Fruit fly (Drosophila melanogaster): ENCODE results near the gene Vti1b.

- TF ChIP-seq rn (GFP tag; IDR thresholded peaks at IDR 0.05): no peak
- TF ChIP-seq CG15710 (tag; optimal IDR thresholded peaks at IDR 0.05): no peak
- peak; percentile 5 for TF ChIP-seq CG8159 (tag; optimal IDR thresholded peaks at IDR 0.05)
- no peak for TF ChIP-seq CG9948 (tag; optimal IDR thresholded peaks at IDR 0.05)
- TF ChIP-seq EcR (GFP tag; optimal IDR thresholded peaks at IDR 0.05): no peak
- no peak for TF ChIP-seq Pif1A (GFP tag; optimal IDR thresholded peaks at IDR 0.05)
- peak; percentile 49 for TF ChIP-seq CG32121 (GFP tag; IDR thresholded peaks at IDR 0.05)
- peak; percentile 73 for TF ChIP-seq Ets98B (GFP tag; IDR thresholded peaks at IDR 0.05)
- peak; percentile 51; the same call in 1 of the 2 replicates for TF ChIP-seq CG12605 (GFP tag; IDR thresholded peaks at IDR 0.05)
- no peak for TF ChIP-seq CG34367 (tag; optimal IDR thresholded peaks at IDR 0.05)
- TF ChIP-seq CG17806 (tag; optimal IDR thresholded peaks at IDR 0.05): no peak
- no peak for TF ChIP-seq CG10348 (GFP tag; IDR thresholded peaks at IDR 0.05)
- peak; percentile 38 for TF ChIP-seq CG14655 (GFP tag; optimal IDR thresholded peaks at IDR 0.05)
- peak; percentile 70; the same call in 2 of the 3 replicates for TF ChIP-seq CG4496 (GFP tag; IDR thresholded peaks at IDR 0.05)
Observed at dm6 chr3R:18398954-18399697, 2.3 kb downstream of the Vti1b start, which contains the start of gene Vha100-2.
